Fruit fly (Drosophila melanogaster): ENCODE results near the gene upd2.

DNA sequence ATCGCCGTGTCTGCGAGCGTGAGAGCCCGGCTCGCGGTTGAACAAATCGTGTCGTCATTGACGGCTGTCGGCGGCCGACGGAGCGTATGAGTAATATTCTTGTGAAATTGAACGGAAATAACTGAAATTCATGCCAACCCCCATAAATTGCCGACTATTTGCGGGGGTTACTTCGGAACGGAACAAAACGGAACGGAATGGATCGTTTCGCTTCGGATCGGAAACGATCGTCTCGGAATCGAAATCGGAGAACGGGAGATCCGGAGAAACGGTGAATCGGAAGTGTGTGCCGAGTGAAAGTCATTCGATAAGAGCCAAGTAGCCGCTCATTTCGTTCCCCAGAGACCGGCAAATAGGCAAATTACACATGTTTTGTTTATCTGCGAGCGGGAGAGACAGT lies 32.8 kb upstream of the upd2 start:
- no peak for TF ChIP-seq psq (optimal IDR thresholded peaks at IDR 0.05)
- TF ChIP-seq Sin3A (optimal IDR thresholded peaks at IDR 0.05) = no peak

Measured in Kc167 (cell line).